Worm (Caenorhabditis elegans): ENCODE measurements around the gene nphp-4.

Gene nphp-4

ce11 chrV:11887988-11888499, 44.5 kb upstream of the nphp-4 start, which contains the start of gene adh-1:
Gene adh-1 (plus strand): TSS chrV:11888248.
- TF ChIP-seq zag-1 (tag; optimal IDR thresholded peaks at IDR 0.05) = no peak
- no peak for TF ChIP-seq ztf-11 (tag; optimal IDR thresholded peaks at IDR 0.05)
- TF ChIP-seq ceh-9 (tag; optimal IDR thresholded peaks at IDR 0.05) = no peak
- TF ChIP-seq ceh-28 (tag; optimal IDR thresholded peaks at IDR 0.05) = peak; percentile 44
- TF ChIP-seq mml-1 (tag; optimal IDR thresholded peaks at IDR 0.05) = peak; percentile 26
- TF ChIP-seq fkh-10 (GFP tag; optimal IDR thresholded peaks at IDR 0.05) = no peak
- no peak for TF ChIP-seq sea-2 (GFP tag; optimal IDR thresholded peaks at IDR 0.05)
- no peak for TF ChIP-seq R02D3.7 (tag; optimal IDR thresholded peaks at IDR 0.05)
- TF ChIP-seq hmg-11 (tag; optimal IDR thresholded peaks at IDR 0.05) = no peak
- no peak for TF ChIP-seq nhr-67 (tag; optimal IDR thresholded peaks at IDR 0.05)
- no peak for TF ChIP-seq fkh-2 (tag; optimal IDR thresholded peaks at IDR 0.05)
- no peak for TF ChIP-seq nhr-28 (tag; optimal IDR thresholded peaks at IDR 0.05)
- TF ChIP-seq lsy-12 (tag; optimal IDR thresholded peaks at IDR 0.05) = no peak
- peak; percentile 94 for TF ChIP-seq mdl-1 (tag; optimal IDR thresholded peaks at IDR 0.05)
- TF ChIP-seq lin-15B (tag; optimal IDR thresholded peaks at IDR 0.05) = no peak
- TF ChIP-seq ZK546.5 (tag; optimal IDR thresholded peaks at IDR 0.05) = no peak
- TF ChIP-seq elt-2 (tag; optimal IDR thresholded peaks at IDR 0.05) = peak; percentile 47
- TF ChIP-seq lin-39 (tag; optimal IDR thresholded peaks at IDR 0.05) = no peak
- peak; percentile 10 for TF ChIP-seq nhr-25 (tag; optimal IDR thresholded peaks at IDR 0.05)
- no peak for TF ChIP-seq unc-39 (tag; optimal IDR thresholded peaks at IDR 0.05)
- peak; percentile 33 for TF ChIP-seq tbx-2 (tag; optimal IDR thresholded peaks at IDR 0.05)
- TF ChIP-seq ceh-82 (tag; optimal IDR thresholded peaks at IDR 0.05) = no peak
- TF ChIP-seq eor-1 (tag; optimal IDR thresholded peaks at IDR 0.05) = no peak
- peak; percentile 70 for TF ChIP-seq pha-4 (tag; optimal IDR thresholded peaks at IDR 0.05)
- TF ChIP-seq daf-12 (tag; optimal IDR thresholded peaks at IDR 0.05) = no peak
- no peak for TF ChIP-seq egl-5 (tag; optimal IDR thresholded peaks at IDR 0.05)
- TF ChIP-seq fos-1 (tag; optimal IDR thresholded peaks at IDR 0.05) = no peak
- peak; percentile 76 for TF ChIP-seq nhr-23 (tag; optimal IDR thresholded peaks at IDR 0.05)
- no peak for TF ChIP-seq nhr-11 (tag; optimal IDR thresholded peaks at IDR 0.05)
- TF ChIP-seq elt-1 (tag; optimal IDR thresholded peaks at IDR 0.05) = no peak
- TF ChIP-seq nhr-237 (tag; optimal IDR thresholded peaks at IDR 0.05) = no peak
- peak; percentile 22 for TF ChIP-seq nhr-76 (tag; optimal IDR thresholded peaks at IDR 0.05)
- TF ChIP-seq jun-1 (tag; optimal IDR thresholded peaks at IDR 0.05) = peak; percentile 96
- TF ChIP-seq nhr-77 (tag; optimal IDR thresholded peaks at IDR 0.05) = no peak
- peak; percentile 98 for TF ChIP-seq pqm-1 (tag; optimal IDR thresholded peaks at IDR 0.05)
- no peak for TF ChIP-seq unc-62 (GFP tag; optimal IDR thresholded peaks at IDR 0.05)
- peak; percentile 96 for TF ChIP-seq ama-1 (optimal IDR thresholded peaks at IDR 0.05)
- peak; percentile 95 for TF ChIP-seq nhr-43 (tag; optimal IDR thresholded peaks at IDR 0.05; ENCODE audit: poor library complexity, severe bottlenecking)
- no peak for TF ChIP-seq ceh-16 (tag; optimal IDR thresholded peaks at IDR 0.05)
- TF ChIP-seq nhr-12 (tag; optimal IDR thresholded peaks at IDR 0.05) = no peak
- no peak for TF ChIP-seq egl-27 (tag; optimal IDR thresholded peaks at IDR 0.05)
- no peak for TF ChIP-seq aly-2 (tag; optimal IDR thresholded peaks at IDR 0.05)
- TF ChIP-seq ztf-4 (tag; optimal IDR thresholded peaks at IDR 0.05) = peak; percentile 20
- TF ChIP-seq skn-1 (tag; optimal IDR thresholded peaks at IDR 0.05) = no peak
- TF ChIP-seq snpc-4 (tag; optimal IDR thresholded peaks at IDR 0.05) = no peak
- TF ChIP-seq nfya-1 (tag; optimal IDR thresholded peaks at IDR 0.05; ENCODE audit: insufficient read depth) = peak; percentile 59
- peak in 1 of 3 experiments; percentile 25 for TF ChIP-seq elt-3 (tag; optimal IDR thresholded peaks at IDR 0.05)

DNA sequence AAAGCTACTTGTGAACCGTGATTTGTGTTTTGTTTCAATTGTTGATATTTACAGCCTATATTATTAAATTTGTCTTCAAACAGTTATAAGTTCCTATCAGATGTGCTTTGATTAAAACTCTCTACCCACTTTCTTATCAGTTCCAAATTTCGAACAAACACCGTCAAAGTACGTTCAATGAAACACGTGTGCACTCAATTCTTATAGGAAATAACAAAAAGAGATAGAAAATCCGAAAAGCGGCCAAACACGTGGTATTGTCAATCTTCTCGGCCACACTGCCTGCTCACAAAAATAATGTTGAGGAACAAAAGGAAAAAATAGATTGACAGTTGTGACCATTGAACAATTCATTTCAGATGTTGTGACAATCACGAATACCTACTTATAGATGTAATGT, 42.4 kb upstream of the nphp-4 start:
- TF ChIP-seq mdl-1 (tag; optimal IDR thresholded peaks at IDR 0.05) (peak; percentile 47), ceh-9 (tag; optimal IDR thresholded peaks at IDR 0.05) (no peak), R02D3.7 (tag; optimal IDR thresholded peaks at IDR 0.05) (no peak), ceh-82 (tag; optimal IDR thresholded peaks at IDR 0.05) (no peak), nhr-43 (tag; optimal IDR thresholded peaks at IDR 0.05; ENCODE audit: poor library complexity, severe bottlenecking) (peak; percentile 68), lin-15B (tag; optimal IDR thresholded peaks at IDR 0.05) (no peak), ama-1 (optimal IDR thresholded peaks at IDR 0.05) (peak; percentile 86), pqm-1 (tag; optimal IDR thresholded peaks at IDR 0.05) (peak; percentile 91), tbx-2 (tag; optimal IDR thresholded peaks at IDR 0.05) (no peak), nhr-23 (tag; optimal IDR thresholded peaks at IDR 0.05) (peak; percentile 59), nhr-237 (tag; optimal IDR thresholded peaks at IDR 0.05) (no peak), ztf-11 (tag; optimal IDR thresholded peaks at IDR 0.05) (no peak), hmg-11 (tag; optimal IDR thresholded peaks at IDR 0.05) (no peak), ztf-4 (tag; optimal IDR thresholded peaks at IDR 0.05) (no peak), jun-1 (tag; optimal IDR thresholded peaks at IDR 0.05) (peak; percentile 93), snpc-4 (tag; optimal IDR thresholded peaks at IDR 0.05) (no peak), skn-1 (tag; optimal IDR thresholded peaks at IDR 0.05) (no peak), lsy-12 (tag; optimal IDR thresholded peaks at IDR 0.05) (no peak), unc-62 (GFP tag; optimal IDR thresholded peaks at IDR 0.05) (no peak), lin-39 (tag; optimal IDR thresholded peaks at IDR 0.05) (peak; percentile 2), nfya-1 (tag; optimal IDR thresholded peaks at IDR 0.05; ENCODE audit: insufficient read depth) (peak; percentile 27), nhr-67 (tag; optimal IDR thresholded peaks at IDR 0.05) (no peak), elt-2 (tag; optimal IDR thresholded peaks at IDR 0.05) (peak; percentile 85), pha-4 (tag; optimal IDR thresholded peaks at IDR 0.05) (peak; percentile 85), fkh-2 (tag; optimal IDR thresholded peaks at IDR 0.05) (no peak)
